Comparison of ENCODE assay signal across 2 fruit fly cellular contexts in genomic region chr3R:10388128-10389026, dm6.
TF ChIP-seq lines count a peak whose summit lies in the region.

cwo (plus strand) TSS chr3R:10388258.

TF ChIP-seq in whole organism, embryonic, 481 proteins besides CTCF, POLR2A, EP300 and RAD21 (continued from another document and continues in another):
- peak; percentile 13 for TF ChIP-seq CG10209 (GFP tag; optimal IDR thresholded peaks at IDR 0.05; lab: Kevin White, UChicago)
- TF ChIP-seq trh (GFP tag; optimal IDR thresholded peaks at IDR 0.05; lab: Kevin White, UChicago), result peak; percentile 1
- TF ChIP-seq grn (GFP tag; optimal IDR thresholded peaks at IDR 0.05; lab: Kevin White, UChicago), result peak; percentile 85
- TF ChIP-seq CG14710 (tag; optimal IDR thresholded peaks at IDR 0.05; lab: Kevin White, UChicago), result peak; percentile 9
- no peak for TF ChIP-seq HLH54F (GFP tag; optimal IDR thresholded peaks at IDR 0.05; lab: Kevin White, UChicago)
- TF ChIP-seq CG16863 (GFP tag; optimal IDR thresholded peaks at IDR 0.05; lab: Kevin White, UChicago), result peak; percentile 19
- TF ChIP-seq Dip2 (GFP tag; IDR thresholded peaks at IDR 0.05; lab: Robert Waterston, UW), result no peak
- TF ChIP-seq CG2116 (GFP tag; optimal IDR thresholded peaks at IDR 0.05; lab: Kevin White, UChicago), result peak; percentile 5
- TF ChIP-seq CG13624 (GFP tag; optimal IDR thresholded peaks at IDR 0.05; lab: Kevin White, UChicago), result peak; percentile 14
- no peak for TF ChIP-seq usp (GFP tag; optimal IDR thresholded peaks at IDR 0.05; lab: Kevin White, UChicago)
- no peak for TF ChIP-seq CG9817 (tag; optimal IDR thresholded peaks at IDR 0.05; lab: Kevin White, UChicago)
- no peak for TF ChIP-seq CG17912 (GFP tag; optimal IDR thresholded peaks at IDR 0.05; lab: Kevin White, UChicago)
- TF ChIP-seq Sry-β (GFP tag; optimal IDR thresholded peaks at IDR 0.05; lab: Kevin White, UChicago), result no peak
- no peak for TF ChIP-seq chinmo (GFP tag; IDR thresholded peaks at IDR 0.05; lab: Robert Waterston, UW; ENCODE audit: partially characterized antibody)
- TF ChIP-seq gro (GFP tag; optimal IDR thresholded peaks at IDR 0.05; lab: Kevin White, UChicago), result peak; percentile 41
- no peak for TF ChIP-seq sr (GFP tag; IDR thresholded peaks at IDR 0.05; lab: Robert Waterston, UW)
- peak; percentile 62 for TF ChIP-seq CG3407 (GFP tag; optimal IDR thresholded peaks at IDR 0.05; lab: Kevin White, UChicago)
- peak; percentile 8 for TF ChIP-seq nom (GFP tag; optimal IDR thresholded peaks at IDR 0.05; lab: Kevin White, UChicago)
- peak; percentile 40 for TF ChIP-seq CG31365 (tag; optimal IDR thresholded peaks at IDR 0.05; lab: Kevin White, UChicago)
- TF ChIP-seq wek (GFP tag; optimal IDR thresholded peaks at IDR 0.05; lab: Kevin White, UChicago), result peak; percentile 56
- no peak for TF ChIP-seq CG10959 (GFP tag; IDR thresholded peaks at IDR 0.05; lab: Robert Waterston, UW)
- peak; percentile 47 for TF ChIP-seq CG12071 (GFP tag; optimal IDR thresholded peaks at IDR 0.05; lab: Kevin White, UChicago)
- peak; percentile 37 for TF ChIP-seq CG9727 (GFP tag; optimal IDR thresholded peaks at IDR 0.05; lab: Kevin White, UChicago)
- no peak for TF ChIP-seq CG7372 (GFP tag; IDR thresholded peaks at IDR 0.05; lab: Robert Waterston, UW)
- TF ChIP-seq CG2678 (tag; optimal IDR thresholded peaks at IDR 0.05; lab: Kevin White, UChicago), result peak; percentile 39
- peak; percentile 44 for TF ChIP-seq CG4328 (GFP tag; optimal IDR thresholded peaks at IDR 0.05; lab: Kevin White, UChicago)
- peak; percentile 52 for TF ChIP-seq HHEX (GFP tag; optimal IDR thresholded peaks at IDR 0.05; lab: Kevin White, UChicago)
- TF ChIP-seq Dp (GFP tag; optimal IDR thresholded peaks at IDR 0.05; lab: Kevin White, UChicago), result no peak
- peak; percentile 55 for TF ChIP-seq Fer1 (GFP tag; optimal IDR thresholded peaks at IDR 0.05; lab: Kevin White, UChicago)
- TF ChIP-seq eve (GFP tag; optimal IDR thresholded peaks at IDR 0.05; lab: Kevin White, UChicago), result peak in 1 of 2 experiments; percentile 85
- no peak for TF ChIP-seq CG17612 (GFP tag; IDR thresholded peaks at IDR 0.05; lab: Robert Waterston, UW)
- TF ChIP-seq Poxn (GFP tag; IDR thresholded peaks at IDR 0.05; lab: Robert Waterston, UW), result no peak
- TF ChIP-seq CHES-1-like (GFP tag; optimal IDR thresholded peaks at IDR 0.05; lab: Kevin White, UChicago), result peak; percentile 60
- peak; percentile 25 for TF ChIP-seq CG34376 (GFP tag; optimal IDR thresholded peaks at IDR 0.05; lab: Kevin White, UChicago)
- peak; percentile 2 for TF ChIP-seq ERR (GFP tag; optimal IDR thresholded peaks at IDR 0.05; lab: Kevin White, UChicago)
- no peak for TF ChIP-seq Dad (GFP tag; optimal IDR thresholded peaks at IDR 0.05; lab: Kevin White, UChicago)
- TF ChIP-seq CG4707 (GFP tag; optimal IDR thresholded peaks at IDR 0.05; lab: Kevin White, UChicago), result peak; percentile 8
- peak; percentile 4 for TF ChIP-seq Dek (tag; optimal IDR thresholded peaks at IDR 0.05; lab: Kevin White, UChicago)
- peak; percentile 43 for TF ChIP-seq CG1603 (tag; optimal IDR thresholded peaks at IDR 0.05; lab: Kevin White, UChicago)
- TF ChIP-seq eyg (GFP tag; optimal IDR thresholded peaks at IDR 0.05; lab: Kevin White, UChicago), result peak; percentile 27
- TF ChIP-seq CG12219 (GFP tag; optimal IDR thresholded peaks at IDR 0.05; lab: Kevin White, UChicago), result peak; percentile 47
- TF ChIP-seq cwo (GFP tag; optimal IDR thresholded peaks at IDR 0.05; lab: Kevin White, UChicago), result peak; percentile 100
- peak; percentile 78 for TF ChIP-seq CG13894 (tag; optimal IDR thresholded peaks at IDR 0.05; lab: Kevin White, UChicago)
- no peak for TF ChIP-seq peb (GFP tag; IDR thresholded peaks at IDR 0.05; lab: Robert Waterston, UW)
- peak; percentile 88 for TF ChIP-seq sens (GFP tag; lab: Kevin White, UChicago)
- TF ChIP-seq Side (GFP tag; optimal IDR thresholded peaks at IDR 0.05; lab: Kevin White, UChicago), result peak; percentile 12
- no peak for TF ChIP-seq CG43689 (GFP tag; IDR thresholded peaks at IDR 0.05; lab: Robert Waterston, UW)
- TF ChIP-seq CG5180 (GFP tag; optimal IDR thresholded peaks at IDR 0.05; lab: Kevin White, UChicago), result peak; percentile 33
- peak; percentile 25 for TF ChIP-seq dmrt11E (tag; optimal IDR thresholded peaks at IDR 0.05; lab: Kevin White, UChicago)
- TF ChIP-seq BEAF-32 (GFP tag; optimal IDR thresholded peaks at IDR 0.05; lab: Kevin White, UChicago), result no peak
- TF ChIP-seq Sry-δ (GFP tag; optimal IDR thresholded peaks at IDR 0.05; lab: Kevin White, UChicago), result peak; percentile 3
- peak; percentile 27 for TF ChIP-seq CG17568 (GFP tag; optimal IDR thresholded peaks at IDR 0.05; lab: Kevin White, UChicago)
- TF ChIP-seq ap (GFP tag; IDR thresholded peaks at IDR 0.05; lab: Robert Waterston, UW), result no peak
- TF ChIP-seq pfk (GFP tag; optimal IDR thresholded peaks at IDR 0.05; lab: Kevin White, UChicago), result peak; percentile 73
- peak; percentile 10 for TF ChIP-seq CG18262 (tag; optimal IDR thresholded peaks at IDR 0.05; lab: Kevin White, UChicago)
- TF ChIP-seq CG6254 (GFP tag; optimal IDR thresholded peaks at IDR 0.05; lab: Kevin White, UChicago), result peak; percentile 56
- peak; percentile 26 for TF ChIP-seq bab2 (GFP tag; optimal IDR thresholded peaks at IDR 0.05; lab: Kevin White, UChicago)
- TF ChIP-seq CG15601 (tag; optimal IDR thresholded peaks at IDR 0.05; lab: Kevin White, UChicago), result peak; percentile 63
- TF ChIP-seq cg (GFP tag; optimal IDR thresholded peaks at IDR 0.05; lab: Kevin White, UChicago), result peak; percentile 58
- peak; percentile 54 for TF ChIP-seq Hey (tag; optimal IDR thresholded peaks at IDR 0.05; lab: Kevin White, UChicago)
- peak; percentile 14 for TF ChIP-seq CG2712 (tag; optimal IDR thresholded peaks at IDR 0.05; lab: Kevin White, UChicago)
- TF ChIP-seq Sox100B (GFP tag; optimal IDR thresholded peaks at IDR 0.05; lab: Kevin White, UChicago), result peak; percentile 2
- TF ChIP-seq CG2875 (GFP tag; optimal IDR thresholded peaks at IDR 0.05; lab: Kevin White, UChicago), result peak; percentile 3
- TF ChIP-seq CrebB (tag; optimal IDR thresholded peaks at IDR 0.05; lab: Kevin White, UChicago), result peak; percentile 24
- TF ChIP-seq jing (GFP tag; optimal IDR thresholded peaks at IDR 0.05; lab: Kevin White, UChicago), result no peak
- peak; percentile 78 for TF ChIP-seq HLHmδ (GFP tag; optimal IDR thresholded peaks at IDR 0.05; lab: Kevin White, UChicago)
- TF ChIP-seq Fer3 (tag; optimal IDR thresholded peaks at IDR 0.05; lab: Kevin White, UChicago), result peak; percentile 31

TF ChIP-seq in whole organism, prepupa, 60 proteins besides CTCF, POLR2A, EP300 and RAD21 (continued from another document):
- TF ChIP-seq Met (GFP tag; optimal IDR thresholded peaks at IDR 0.05; lab: Kevin White, UChicago), result no peak
- no peak for TF ChIP-seq cyc (GFP tag; optimal IDR thresholded peaks at IDR 0.05; lab: Kevin White, UChicago)
- TF ChIP-seq pdm3 (GFP tag; optimal IDR thresholded peaks at IDR 0.05; lab: Kevin White, UChicago), result no peak
- peak; percentile 17 for TF ChIP-seq CG16779 (tag; optimal IDR thresholded peaks at IDR 0.05; lab: Kevin White, UChicago)
- TF ChIP-seq vri (GFP tag; optimal IDR thresholded peaks at IDR 0.05; lab: Kevin White, UChicago), result peak; percentile 65
- peak; percentile 25 for TF ChIP-seq CG10631 (GFP tag; optimal IDR thresholded peaks at IDR 0.05; lab: Kevin White, UChicago)
- TF ChIP-seq CG11762 (GFP tag; optimal IDR thresholded peaks at IDR 0.05; lab: Kevin White, UChicago; ENCODE audit: insufficient read depth), result no peak
- no peak for TF ChIP-seq Sox15 (GFP tag; optimal IDR thresholded peaks at IDR 0.05; lab: Kevin White, UChicago)
- TF ChIP-seq ss (GFP tag; optimal IDR thresholded peaks at IDR 0.05; lab: Kevin White, UChicago), result peak; percentile 16 to 40
- no peak for TF ChIP-seq Sox14 (GFP tag; optimal IDR thresholded peaks at IDR 0.05; lab: Kevin White, UChicago)
- TF ChIP-seq Lpt (GFP tag; optimal IDR thresholded peaks at IDR 0.05; lab: Kevin White, UChicago), result peak; percentile 23
- no peak for TF ChIP-seq Hr38 (GFP tag; optimal IDR thresholded peaks at IDR 0.05; lab: Kevin White, UChicago)
- no peak for TF ChIP-seq Eip75B (GFP tag; optimal IDR thresholded peaks at IDR 0.05; lab: Kevin White, UChicago)
- no peak for TF ChIP-seq CG8119 (GFP tag; IDR thresholded peaks at IDR 0.05; lab: Robert Waterston, UW)
- no peak for TF ChIP-seq CG34406 (GFP tag; optimal IDR thresholded peaks at IDR 0.05; lab: Kevin White, UChicago)
- no peak for TF ChIP-seq Ets21C (GFP tag; optimal IDR thresholded peaks at IDR 0.05; lab: Kevin White, UChicago)
- peak; percentile 29 for TF ChIP-seq CG6276 (GFP tag; optimal IDR thresholded peaks at IDR 0.05; lab: Kevin White, UChicago)
- TF ChIP-seq Blimp-1 (GFP tag; optimal IDR thresholded peaks at IDR 0.05; lab: Kevin White, UChicago), result no peak
- TF ChIP-seq Hr39 (GFP tag; optimal IDR thresholded peaks at IDR 0.05; lab: Kevin White, UChicago), result no peak
- TF ChIP-seq CG7368 (GFP tag; optimal IDR thresholded peaks at IDR 0.05; lab: Kevin White, UChicago), result no peak
- no peak for TF ChIP-seq dac (GFP tag; optimal IDR thresholded peaks at IDR 0.05; lab: Kevin White, UChicago)
- no peak for TF ChIP-seq CG8319 (GFP tag; optimal IDR thresholded peaks at IDR 0.05; lab: Kevin White, UChicago)
- TF ChIP-seq lz (GFP tag; optimal IDR thresholded peaks at IDR 0.05; lab: Kevin White, UChicago), result no peak
- TF ChIP-seq CG6854 (GFP tag; optimal IDR thresholded peaks at IDR 0.05; lab: Kevin White, UChicago), result no peak
- no peak for TF ChIP-seq CG9139 (GFP tag; optimal IDR thresholded peaks at IDR 0.05; lab: Kevin White, UChicago)
- TF ChIP-seq CG4318 (GFP tag; optimal IDR thresholded peaks at IDR 0.05; lab: Kevin White, UChicago), result no peak
- no peak for TF ChIP-seq CG32006 (GFP tag; optimal IDR thresholded peaks at IDR 0.05; lab: Kevin White, UChicago)
- TF ChIP-seq Smox (GFP tag; optimal IDR thresholded peaks at IDR 0.05; lab: Kevin White, UChicago), result peak; percentile 14
- no peak for TF ChIP-seq fd85E (GFP tag; optimal IDR thresholded peaks at IDR 0.05; lab: Kevin White, UChicago)
- no peak for TF ChIP-seq CG11294 (GFP tag; IDR thresholded peaks at IDR 0.05; lab: Robert Waterston, UW)
- TF ChIP-seq Eip93F (GFP tag; optimal IDR thresholded peaks at IDR 0.05; lab: Kevin White, UChicago), result peak; percentile 43
- no peak for TF ChIP-seq OdsH (GFP tag; optimal IDR thresholded peaks at IDR 0.05; lab: Kevin White, UChicago)
TF ChIP-seq in whole organism, prepupa: peak in this region for 16.
